Worm (Caenorhabditis elegans): ENCODE results near the gene vab-3.

The vab-3 gene

DNA sequence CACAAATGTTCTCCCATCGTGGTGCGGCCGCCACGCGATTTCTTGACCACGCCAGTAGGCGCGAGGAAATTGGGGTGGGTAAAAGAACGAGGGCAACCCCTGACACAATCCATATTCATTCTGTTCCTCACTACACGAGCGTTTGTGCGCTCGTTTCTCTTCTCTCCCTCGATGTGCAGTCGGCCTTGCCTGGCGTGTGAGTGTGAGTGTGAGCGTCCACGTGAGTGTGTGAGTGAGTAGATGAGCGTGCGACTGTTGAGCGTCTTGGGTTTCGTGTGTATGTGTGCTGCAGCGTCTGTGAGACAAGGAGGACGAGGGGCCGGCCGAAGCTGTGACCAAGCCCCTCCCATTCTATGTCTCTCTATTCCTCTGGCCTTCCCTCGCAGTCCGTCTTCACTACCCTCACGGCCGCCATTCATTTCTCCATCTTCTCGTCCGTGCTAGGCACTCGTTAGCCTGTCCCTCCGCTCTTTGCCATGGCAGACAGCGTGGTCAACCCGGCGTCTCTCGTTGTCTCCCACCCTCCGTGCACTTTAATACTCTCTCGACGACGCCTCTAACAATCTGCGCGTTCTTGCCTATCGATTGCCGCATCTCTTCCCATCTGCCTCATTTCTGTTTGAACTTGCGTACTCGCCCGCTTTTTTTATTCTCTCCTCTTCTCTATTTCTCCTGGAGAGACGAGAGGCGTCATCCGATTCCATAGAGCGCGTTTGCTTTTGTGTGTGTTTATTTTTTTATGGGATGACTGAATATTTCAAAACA is 68.9 kb downstream of the vab-3 start (continued):
- TF ChIP-seq isw-1 (GFP tag; IDR thresholded peaks at IDR 0.05) (peak; percentile 79), tbx-2 (tag; optimal IDR thresholded peaks at IDR 0.05) (peak; percentile 98), nhr-12 (tag; optimal IDR thresholded peaks at IDR 0.05) (no peak), nhr-47 (tag; optimal IDR thresholded peaks at IDR 0.05) (peak; percentile 96), elt-2 (tag; optimal IDR thresholded peaks at IDR 0.05) (peak; percentile 67), egl-13 (tag; optimal IDR thresholded peaks at IDR 0.05) (peak; percentile 96), ceh-63 (GFP tag; optimal IDR thresholded peaks at IDR 0.05) (peak; percentile 81)
